Worm (Caenorhabditis elegans) whole organism, young adult: ENCODE data around the gene T24C2.5.

Experiments
- F55B11.4 ChIP-seq: sonication (generic microtip); optimal IDR thresholded peaks from 2 replicates; lab custom pipeline; 2016; ENCODE audit warnings: missing compliant biosample characterization, missing genetic modification characterization, borderline replicate concordance; ENCODE audit not compliant: insufficient read depth
- ama-1 ChIP-seq, 3 experiments: fragments of 150-350 bp in 1 of 3; sonication (generic microtip) in 2 of 3; optimal IDR thresholded peaks; 2 replicates each; lab custom pipeline; 2014 to 2018; ENCODE audit warnings: missing biosample characterization in 2 of 3, missing genetic modification characterization in 2 of 3, missing genetic modification reagents in 2 of 3

DNA sequence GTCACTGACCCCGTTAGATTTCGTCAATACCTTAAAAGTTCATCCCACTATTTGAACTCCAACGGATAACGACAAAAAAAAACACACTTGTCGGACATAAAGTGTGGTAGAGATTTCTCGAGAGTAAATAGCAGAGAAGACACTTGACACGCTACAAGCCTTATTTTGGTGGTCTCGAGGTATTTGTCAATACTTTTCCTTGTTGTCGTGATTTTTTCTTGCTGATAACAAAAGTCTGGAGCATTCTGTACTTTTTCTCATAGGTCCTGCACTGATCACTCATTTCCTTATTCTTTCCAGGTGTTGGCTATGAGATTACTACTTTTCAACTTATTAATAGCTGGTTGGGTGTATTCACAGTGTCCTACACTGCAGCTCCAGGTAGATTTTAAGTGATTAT lies 38.2 kb downstream of the T24C2.5 start, which contains the start of gene lron-1:
- no peak for TF ChIP-seq ama-1 (optimal IDR thresholded peaks at IDR 0.05; lab: Kevin White, UChicago)
- TF ChIP-seq ama-1 (GFP tag; optimal IDR thresholded peaks at IDR 0.05; lab: Kevin White, UChicago): no peak
- TF ChIP-seq F55B11.4: no peak
